Worm (Caenorhabditis elegans): ENCODE results near the gene F07C6.4.
A peak's percentile ranks its signal among the peaks of the same experiment; 100 is the strongest.

F07C6.4 gene

ce11 chrIV:12773519-12773918 lies 32.2 kb upstream of the F07C6.4 start, which contains the start of gene unc-31:
Gene unc-31 (plus strand): TSS chrIV:12773867.
- no peak for TF ChIP-seq zip-8 (tag; optimal IDR thresholded peaks at IDR 0.05)
- peak; percentile 52 for TF ChIP-seq ces-1 (GFP tag; optimal IDR thresholded peaks at IDR 0.05)

DNA sequence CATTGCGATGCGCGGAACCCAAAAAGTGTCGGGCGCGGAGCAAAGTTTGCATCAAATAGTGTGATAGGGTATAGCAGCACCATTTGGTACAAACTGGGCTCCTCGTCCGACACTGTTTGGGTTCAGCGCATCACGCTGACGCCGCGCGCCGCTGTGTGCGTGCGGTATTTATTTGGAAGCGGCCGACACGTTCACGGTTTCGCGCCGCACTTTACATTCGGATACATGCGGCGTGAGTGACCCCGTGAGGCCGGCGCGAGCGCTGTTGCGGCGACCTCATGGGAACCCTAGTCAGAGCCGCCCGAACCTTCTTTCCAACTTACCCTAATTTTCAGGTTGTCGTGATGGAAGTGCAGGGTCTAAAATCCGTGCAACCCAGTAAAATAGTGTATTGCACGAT lies 24.7 kb upstream of the F07C6.4 start:
- TF ChIP-seq tbx-8 (GFP tag; optimal IDR thresholded peaks at IDR 0.05) (no peak), sem-2 (GFP tag; optimal IDR thresholded peaks at IDR 0.05) (no peak), cnd-1 (tag; optimal IDR thresholded peaks at IDR 0.05) (no peak), M03D4.4 (tag; optimal IDR thresholded peaks at IDR 0.05) (no peak), unc-39 (tag; optimal IDR thresholded peaks at IDR 0.05) (no peak), lin-13 (tag; optimal IDR thresholded peaks at IDR 0.05) (no peak), ceh-43 (GFP tag; optimal IDR thresholded peaks at IDR 0.05) (no peak), sptf-1 (tag; optimal IDR thresholded peaks at IDR 0.05) (no peak), lsy-2 (tag; optimal IDR thresholded peaks at IDR 0.05) (no peak), mep-1 (tag; optimal IDR thresholded peaks at IDR 0.05) (no peak)

- no peak for TF ChIP-seq mab-5 (tag; optimal IDR thresholded peaks at IDR 0.05)
- no peak for TF ChIP-seq nhr-76 (tag; optimal IDR thresholded peaks at IDR 0.05)
- no peak for TF ChIP-seq lin-32 (GFP tag; optimal IDR thresholded peaks at IDR 0.05)
- TF ChIP-seq elt-3 (tag; optimal IDR thresholded peaks at IDR 0.05) = no peak
- TF ChIP-seq bed-3 (GFP tag; optimal IDR thresholded peaks at IDR 0.05) = no peak
- TF ChIP-seq unc-39 (tag; optimal IDR thresholded peaks at IDR 0.05) = no peak
- no peak for TF ChIP-seq ham-2 (GFP tag; optimal IDR thresholded peaks at IDR 0.05)
- no peak for TF ChIP-seq tbx-8 (GFP tag; optimal IDR thresholded peaks at IDR 0.05)
- no peak for TF ChIP-seq hlh-1 (tag; optimal IDR thresholded peaks at IDR 0.05)
- TF ChIP-seq snpc-4 (tag; optimal IDR thresholded peaks at IDR 0.05) = no peak
- no peak for TF ChIP-seq nhr-237 (tag; optimal IDR thresholded peaks at IDR 0.05)
- no peak for TF ChIP-seq drap-1 (GFP tag; optimal IDR thresholded peaks at IDR 0.05)
- TF ChIP-seq ceh-39 (tag; optimal IDR thresholded peaks at IDR 0.05) = no peak
- TF ChIP-seq nhr-12 (tag; optimal IDR thresholded peaks at IDR 0.05) = no peak
- no peak for TF ChIP-seq nhr-28 (tag; optimal IDR thresholded peaks at IDR 0.05)
- TF ChIP-seq unc-120 (tag; optimal IDR thresholded peaks at IDR 0.05; ENCODE audit: poor library complexity, severe bottlenecking) = no peak
Observed at ce11 chrIV:12781804-12782449, 23.8 kb upstream of the F07C6.4 start.

ce11 chrIV:12783165-12783564 lies 22.6 kb upstream of the F07C6.4 start:
- TF ChIP-seq ceh-39 (tag; optimal IDR thresholded peaks at IDR 0.05) (no peak), nhr-237 (tag; optimal IDR thresholded peaks at IDR 0.05) (no peak), mls-2 (tag; optimal IDR thresholded peaks at IDR 0.05) (no peak), ztf-11 (tag; optimal IDR thresholded peaks at IDR 0.05) (no peak), ceh-43 (GFP tag; optimal IDR thresholded peaks at IDR 0.05) (no peak), lin-32 (GFP tag; optimal IDR thresholded peaks at IDR 0.05) (no peak), unc-39 (tag; optimal IDR thresholded peaks at IDR 0.05) (no peak), unc-62 (GFP tag; optimal IDR thresholded peaks at IDR 0.05) (no peak), tbx-8 (GFP tag; optimal IDR thresholded peaks at IDR 0.05) (no peak), ceh-83 (GFP tag; optimal IDR thresholded peaks at IDR 0.05) (no peak), sem-2 (GFP tag; optimal IDR thresholded peaks at IDR 0.05) (no peak), nhr-28 (tag; optimal IDR thresholded peaks at IDR 0.05) (no peak), elt-3 (tag; optimal IDR thresholded peaks at IDR 0.05) (no peak), nhr-12 (tag; optimal IDR thresholded peaks at IDR 0.05) (no peak), snpc-4 (tag; optimal IDR thresholded peaks at IDR 0.05) (no peak), hlh-1 (tag; optimal IDR thresholded peaks at IDR 0.05) (no peak), nhr-2 (tag; optimal IDR thresholded peaks at IDR 0.05) (no peak)

DNA sequence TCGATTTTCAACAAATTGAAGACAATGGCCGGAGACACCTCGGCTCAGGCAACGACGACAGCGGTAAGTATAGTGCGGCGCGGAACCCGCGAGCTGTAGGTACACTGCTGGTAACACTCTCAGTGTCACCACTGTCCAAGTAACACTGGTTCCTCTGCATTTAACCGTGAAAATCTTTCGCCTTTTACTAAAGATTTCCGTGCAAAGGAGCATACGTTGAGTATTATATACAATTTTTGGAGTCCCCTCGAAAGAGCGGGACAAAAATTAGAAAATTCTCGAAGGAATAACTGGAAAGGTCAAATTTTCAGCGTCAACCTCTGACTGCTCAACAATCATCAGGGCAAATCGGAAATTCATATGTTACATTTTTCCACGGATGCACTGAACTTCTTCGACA lies 19.7 kb upstream of the F07C6.4 start:
- TF ChIP-seq drap-1 (GFP tag; optimal IDR thresholded peaks at IDR 0.05) = no peak
- TF ChIP-seq flh-1 (GFP tag; optimal IDR thresholded peaks at IDR 0.05) = no peak
- no peak for TF ChIP-seq unc-62 (GFP tag; optimal IDR thresholded peaks at IDR 0.05)
- TF ChIP-seq pha-4 (tag; optimal IDR thresholded peaks at IDR 0.05) = no peak
- no peak for TF ChIP-seq bed-3 (GFP tag; optimal IDR thresholded peaks at IDR 0.05)
- TF ChIP-seq M03D4.4 (tag; optimal IDR thresholded peaks at IDR 0.05) = no peak
- TF ChIP-seq mab-5 (tag; optimal IDR thresholded peaks at IDR 0.05) = no peak
- no peak for TF ChIP-seq blmp-1 (tag; optimal IDR thresholded peaks at IDR 0.05)
- TF ChIP-seq lsy-2 (tag; optimal IDR thresholded peaks at IDR 0.05) = no peak
- no peak for TF ChIP-seq ceh-43 (GFP tag; optimal IDR thresholded peaks at IDR 0.05)
- no peak for TF ChIP-seq elt-3 (tag; optimal IDR thresholded peaks at IDR 0.05)
- no peak for TF ChIP-seq hlh-1 (tag; optimal IDR thresholded peaks at IDR 0.05)
- no peak for TF ChIP-seq ztf-11 (tag; optimal IDR thresholded peaks at IDR 0.05)
- no peak for TF ChIP-seq lin-13 (tag; optimal IDR thresholded peaks at IDR 0.05)
- TF ChIP-seq lin-32 (GFP tag; optimal IDR thresholded peaks at IDR 0.05) = no peak
- TF ChIP-seq mls-2 (tag; optimal IDR thresholded peaks at IDR 0.05) = no peak
- TF ChIP-seq nhr-76 (tag; optimal IDR thresholded peaks at IDR 0.05) = no peak
- no peak for TF ChIP-seq tbx-8 (GFP tag; optimal IDR thresholded peaks at IDR 0.05)
- TF ChIP-seq elt-1 (tag; optimal IDR thresholded peaks at IDR 0.05; ENCODE audit: borderline replicate concordance, insufficient read depth) = no peak
